Worm (Caenorhabditis elegans) whole organism, midembryonic: ENCODE results near the gene scd-1.

ENCODE experiments used
- T22C8.4 ChIP-seq: fragments of 200-800 bp; sonication (Bioruptor generic); IDR thresholded peaks from 2 replicates; pipeline ENCODE4 v1.3.6; 2022; ENCODE audit warnings: missing genetic modification characterization, missing compliant biosample characterization
- cog-1 ChIP-seq: sonication (generic microtip); optimal IDR thresholded peaks from 2 replicates; lab custom pipeline; 2016; ENCODE audit warnings: missing genetic modification characterization, missing compliant biosample characterization
- flt-1 ChIP-seq: fragments of 200-800 bp; sonication (Bioruptor generic); IDR thresholded peaks from 2 replicates; pipeline ENCODE4 v1.3.6; 2022; ENCODE audit warnings: missing genetic modification characterization, missing compliant biosample characterization
- klf-2 ChIP-seq: fragments of 200-800 bp; sonication (Bioruptor generic); conservative IDR thresholded peaks from 2 replicates; pipeline ENCODE4 v1.3.6; 2022; ENCODE audit warnings: missing genetic modification reagents, missing genetic modification characterization, missing compliant biosample characterization
- med-1 ChIP-seq: sonication (generic microtip); optimal IDR thresholded peaks from 2 replicates; lab custom pipeline; 2017; ENCODE audit warnings: missing genetic modification characterization, mild to moderate bottlenecking, missing compliant biosample characterization, antibody characterized with exemption, missing genetic modification reagents; ENCODE audit not compliant: insufficient read depth
- ref-1 ChIP-seq: fragments of 200-800 bp; sonication (Bioruptor generic); conservative IDR thresholded peaks from 2 replicates; pipeline ENCODE4 v1.3.6; 2022; ENCODE audit warnings: missing genetic modification reagents, missing genetic modification characterization, missing compliant biosample characterization
- tab-1 ChIP-seq: fragments of 200-800 bp; sonication (Bioruptor generic); IDR thresholded peaks from 2 replicates; pipeline ENCODE4 v1.3.6; 2022; ENCODE audit warnings: missing genetic modification characterization, missing compliant biosample characterization
- ztf-23 ChIP-seq: fragments of 200-800 bp; sonication (Bioruptor generic); IDR thresholded peaks from 2 replicates; pipeline ENCODE4 v1.3.6; 2022; ENCODE audit warnings: missing genetic modification reagents, missing genetic modification characterization, missing compliant biosample characterization
- ztf-29 ChIP-seq: fragments of 200-800 bp; sonication (Bioruptor generic); IDR thresholded peaks from 2 replicates; pipeline ENCODE4 v1.3.6; 2022; ENCODE audit warnings: missing genetic modification reagents, missing genetic modification characterization, missing compliant biosample characterization

The scd-1 gene

ce11 chrX:12525359-12525839 lies at the start of gene scd-1:
scd-1 (minus strand) TSS chrX:12525789.
- no peak for TF ChIP-seq flt-1
- TF ChIP-seq ref-1: no peak
- TF ChIP-seq ztf-23 (GFP tag; lab: Robert Waterston, UW): no peak
- TF ChIP-seq cog-1 (tag; lab: Kevin White, UChicago): no peak
- no peak for TF ChIP-seq med-1 (GFP tag; lab: Kevin White, UChicago)
- TF ChIP-seq ztf-29 (GFP tag; lab: Robert Waterston, UW): no peak
- TF ChIP-seq tab-1 (GFP tag; lab: Robert Waterston, UW): no peak
- TF ChIP-seq T22C8.4: no peak
- no peak for TF ChIP-seq klf-2 (GFP tag; lab: Robert Waterston, UW)

- TF ChIP-seq T22C8.4: no peak
- TF ChIP-seq med-1 (GFP tag; lab: Kevin White, UChicago): no peak
- no peak for TF ChIP-seq ztf-23 (GFP tag; lab: Robert Waterston, UW)
- TF ChIP-seq klf-2 (GFP tag; lab: Robert Waterston, UW): no peak
- TF ChIP-seq cog-1 (tag; lab: Kevin White, UChicago): no peak
- no peak for TF ChIP-seq flt-1
- no peak for TF ChIP-seq ref-1
- TF ChIP-seq ztf-29 (GFP tag; lab: Robert Waterston, UW): no peak
- TF ChIP-seq tab-1 (GFP tag; lab: Robert Waterston, UW): no peak
Measured at ce11 chrX:12574473-12574872, 48.9 kb upstream of the scd-1 start, which contains the start of gene T24D5.1. T24D5.1 (plus strand) TSS chrX:12574773.

ce11 chrX:12563589-12563988 lies 38.0 kb upstream of the scd-1 start:
- TF ChIP-seq T22C8.4: peak; percentile 94
- peak; percentile 96 for TF ChIP-seq ztf-23 (GFP tag; lab: Robert Waterston, UW)
- TF ChIP-seq ztf-29 (GFP tag; lab: Robert Waterston, UW): peak; percentile 97
- TF ChIP-seq tab-1 (GFP tag; lab: Robert Waterston, UW): peak; percentile 98
- peak; percentile 96 for TF ChIP-seq ref-1
- TF ChIP-seq cog-1 (tag; lab: Kevin White, UChicago): peak; percentile 89
- TF ChIP-seq klf-2 (GFP tag; lab: Robert Waterston, UW): peak; percentile 95
- TF ChIP-seq med-1 (GFP tag; lab: Kevin White, UChicago): peak; percentile 80
- TF ChIP-seq flt-1: peak; percentile 98

ce11 chrX:12551633-12552032 lies 26.0 kb upstream of the scd-1 start, which contains the start of gene npr-4:
npr-4 (minus strand) TSS chrX:12551684.
- TF ChIP-seq tab-1 (GFP tag; lab: Robert Waterston, UW) (no peak), cog-1 (tag; lab: Kevin White, UChicago) (no peak), flt-1 (no peak), ref-1 (no peak), ztf-29 (GFP tag; lab: Robert Waterston, UW) (no peak), T22C8.4 (no peak), ztf-23 (GFP tag; lab: Robert Waterston, UW) (no peak), klf-2 (GFP tag; lab: Robert Waterston, UW) (no peak), med-1 (GFP tag; lab: Kevin White, UChicago) (no peak)

- TF ChIP-seq med-1 (GFP tag; lab: Kevin White, UChicago): no peak
- no peak for TF ChIP-seq ztf-23 (GFP tag; lab: Robert Waterston, UW)
- no peak for TF ChIP-seq cog-1 (tag; lab: Kevin White, UChicago)
- no peak for TF ChIP-seq T22C8.4
- TF ChIP-seq klf-2 (GFP tag; lab: Robert Waterston, UW): no peak
- no peak for TF ChIP-seq ref-1
- TF ChIP-seq ztf-29 (GFP tag; lab: Robert Waterston, UW): no peak
- no peak for TF ChIP-seq flt-1
- no peak for TF ChIP-seq tab-1 (GFP tag; lab: Robert Waterston, UW)
Measured at ce11 chrX:12549056-12549455, 23.5 kb upstream of the scd-1 start.

- TF ChIP-seq ztf-29 (GFP tag; lab: Robert Waterston, UW) (no peak), flt-1 (no peak), cog-1 (tag; lab: Kevin White, UChicago) (no peak), tab-1 (GFP tag; lab: Robert Waterston, UW) (no peak), ref-1 (no peak), med-1 (GFP tag; lab: Kevin White, UChicago) (no peak), ztf-23 (GFP tag; lab: Robert Waterston, UW) (no peak), klf-2 (GFP tag; lab: Robert Waterston, UW) (no peak)
Measured at ce11 chrX:12546804-12547203, 21.2 kb upstream of the scd-1 start.

- TF ChIP-seq ztf-23 (GFP tag; lab: Robert Waterston, UW): no peak
- no peak for TF ChIP-seq cog-1 (tag; lab: Kevin White, UChicago)
- TF ChIP-seq med-1 (GFP tag; lab: Kevin White, UChicago): no peak
- TF ChIP-seq ztf-29 (GFP tag; lab: Robert Waterston, UW): no peak
Measured at ce11 chrX:12545100-12545499, 19.5 kb upstream of the scd-1 start.

- TF ChIP-seq med-1 (GFP tag; lab: Kevin White, UChicago): no peak
- TF ChIP-seq tab-1 (GFP tag; lab: Robert Waterston, UW): no peak
- no peak for TF ChIP-seq T22C8.4
- TF ChIP-seq ref-1: no peak
- TF ChIP-seq ztf-29 (GFP tag; lab: Robert Waterston, UW): no peak
- no peak for TF ChIP-seq cog-1 (tag; lab: Kevin White, UChicago)
- TF ChIP-seq klf-2 (GFP tag; lab: Robert Waterston, UW): no peak
- TF ChIP-seq flt-1: no peak
- no peak for TF ChIP-seq ztf-23 (GFP tag; lab: Robert Waterston, UW)
Measured at ce11 chrX:12538794-12539193, 13.2 kb upstream of the scd-1 start.

- TF ChIP-seq cog-1 (tag; lab: Kevin White, UChicago): no peak
- no peak for TF ChIP-seq ztf-23 (GFP tag; lab: Robert Waterston, UW)
- TF ChIP-seq tab-1 (GFP tag; lab: Robert Waterston, UW): no peak
- no peak for TF ChIP-seq klf-2 (GFP tag; lab: Robert Waterston, UW)
- TF ChIP-seq ref-1: no peak
- no peak for TF ChIP-seq ztf-29 (GFP tag; lab: Robert Waterston, UW)
- TF ChIP-seq flt-1: no peak
- TF ChIP-seq T22C8.4: no peak
- TF ChIP-seq med-1 (GFP tag; lab: Kevin White, UChicago): no peak
Measured at ce11 chrX:12534476-12534875, 8.9 kb upstream of the scd-1 start.
